Fruit fly (Drosophila melanogaster) whole organism, pupa: ENCODE data around the gene CG42835.

Experiments used
- CG10348 ChIP-seq: fragments of 200-800 bp; sonication (Bioruptor generic); IDR thresholded peaks from 2 replicates; pipeline ENCODE4 v1.3.6; 2022; ENCODE audit warnings: missing biosample characterization, missing genetic modification characterization
- CG12605 ChIP-seq: fragments of 200-800 bp; sonication (Bioruptor generic); IDR thresholded peaks from 2 replicates; pipeline ENCODE4 v1.3.6; 2022; ENCODE audit warnings: missing biosample characterization, missing genetic modification characterization
- CG13204 ChIP-seq: fragments of 200-800 bp; sonication (Bioruptor generic); optimal IDR thresholded peaks from 2 replicates; lab custom pipeline; 2018; ENCODE audit warnings: missing biosample characterization, mild to moderate bottlenecking, missing genetic modification characterization, moderate library complexity
- CG14655 ChIP-seq: fragments of 200-800 bp; sonication (Bioruptor generic); optimal IDR thresholded peaks from 3 replicates; lab custom pipeline; 2017; ENCODE audit warnings: mild to moderate bottlenecking, missing biosample characterization, missing genetic modification reagents, missing genetic modification characterization
- CG15710 ChIP-seq: fragments of 200-800 bp; sonication (Bioruptor generic); optimal IDR thresholded peaks from 2 replicates; lab custom pipeline; 2018; ENCODE audit warnings: missing biosample characterization, mild to moderate bottlenecking, missing genetic modification characterization, moderate library complexity
- CG17806 ChIP-seq: fragments of 200-800 bp; sonication (Bioruptor generic); optimal IDR thresholded peaks from 2 replicates; lab custom pipeline; 2018; ENCODE audit warnings: missing biosample characterization, mild to moderate bottlenecking, missing genetic modification characterization, moderate library complexity
- CG32121 ChIP-seq: fragments of 200-800 bp; sonication (Bioruptor generic); IDR thresholded peaks from 2 replicates; pipeline ENCODE4 v1.3.6; 2022; ENCODE audit warnings: missing biosample characterization, missing genetic modification characterization
- CG34367 ChIP-seq: fragments of 200-800 bp; sonication (Bioruptor generic); optimal IDR thresholded peaks from 2 replicates; lab custom pipeline; 2018; ENCODE audit warnings: missing biosample characterization, mild to moderate bottlenecking, missing genetic modification characterization
- CG4496 ChIP-seq: fragments of 200-800 bp; sonication (Bioruptor generic); IDR thresholded peaks from 3 replicates; pipeline ENCODE4 v1.3.6; 2022; ENCODE audit warnings: missing biosample characterization, missing genetic modification characterization
- CG8159 ChIP-seq: fragments of 200-800 bp; sonication (Bioruptor generic); optimal IDR thresholded peaks from 3 replicates; lab custom pipeline; 2018; ENCODE audit warnings: missing biosample characterization, mild to moderate bottlenecking, missing genetic modification characterization, moderate library complexity
- CG8301 ChIP-seq: fragments of 200-800 bp; sonication (Bioruptor generic); optimal IDR thresholded peaks from 2 replicates; lab custom pipeline; 2018; ENCODE audit warnings: missing biosample characterization, mild to moderate bottlenecking, missing genetic modification characterization
- CG9948 ChIP-seq: fragments of 200-800 bp; sonication (Bioruptor generic); optimal IDR thresholded peaks from 2 replicates; lab custom pipeline; 2018; ENCODE audit warnings: missing biosample characterization, mild to moderate bottlenecking, missing genetic modification characterization, moderate library complexity
- D1 ChIP-seq: fragments of 200-800 bp; sonication (Bioruptor generic); optimal IDR thresholded peaks from 2 replicates; lab custom pipeline; 2018; ENCODE audit warnings: missing biosample characterization, mild to moderate bottlenecking, missing genetic modification characterization, moderate library complexity
- EcR ChIP-seq: fragments of 200-800 bp; sonication (Bioruptor generic); optimal IDR thresholded peaks from 3 replicates; lab custom pipeline; 2019; ENCODE audit warnings: missing biosample characterization, missing genetic modification characterization, mild to moderate bottlenecking, moderate library complexity, missing genetic modification reagents
- Ets98B ChIP-seq: fragments of 200-800 bp; sonication (Bioruptor generic); IDR thresholded peaks from 2 replicates; pipeline ENCODE4 v1.3.6; 2022; ENCODE audit warnings: missing biosample characterization, missing genetic modification characterization
- Pif1A ChIP-seq: fragments of 200-800 bp; sonication (Bioruptor generic); optimal IDR thresholded peaks from 3 replicates; lab custom pipeline; 2016; ENCODE audit warnings: missing biosample characterization, missing genetic modification characterization
- Pif1B ChIP-seq: fragments of 200-800 bp; sonication (Bioruptor generic); optimal IDR thresholded peaks from 3 replicates; lab custom pipeline; 2016; ENCODE audit warnings: missing biosample characterization, missing genetic modification characterization
- Snoo ChIP-seq: fragments of 200-800 bp; sonication (Bioruptor generic); optimal IDR thresholded peaks from 3 replicates; lab custom pipeline; 2017; ENCODE audit warnings: missing biosample characterization, mild to moderate bottlenecking, missing genetic modification characterization, inconsistent platforms
- fd96Ca ChIP-seq: fragments of 200-800 bp; sonication (Bioruptor generic); IDR thresholded peaks from 3 replicates; pipeline ENCODE4 v1.3.6; 2022; ENCODE audit warnings: missing biosample characterization, missing genetic modification characterization
- gl ChIP-seq: fragments of 200-800 bp; sonication (Bioruptor generic); optimal IDR thresholded peaks from 2 replicates; lab custom pipeline; 2018; ENCODE audit warnings: missing biosample characterization, mild to moderate bottlenecking, missing genetic modification characterization
- rn ChIP-seq: fragments of 200-800 bp; sonication (Bioruptor generic); IDR thresholded peaks from 2 replicates; pipeline ENCODE4 v1.3.6; 2022; ENCODE audit warnings: missing biosample characterization, missing genetic modification characterization

Gene CG42835

dm6 chr3R:17420338-17420737, at the start of gene CG42835:
Gene CG42835, plus strand, starts transcription at chr3R:17420638.
- TF ChIP-seq rn (GFP tag; lab: Robert Waterston, UW) (no peak), EcR (GFP tag; lab: Kevin White, UChicago) (no peak), CG13204 (no peak), CG4496 (no peak), fd96Ca (GFP tag; lab: Robert Waterston, UW) (no peak), CG15710 (tag; lab: Kevin White, UChicago) (no peak), CG17806 (tag; lab: Kevin White, UChicago) (no peak), gl (no peak), Ets98B (no peak), CG10348 (GFP tag; lab: Robert Waterston, UW) (no peak), D1 (tag; lab: Kevin White, UChicago) (no peak), CG9948 (tag; lab: Kevin White, UChicago) (no peak), CG14655 (no peak), CG8159 (tag; lab: Kevin White, UChicago) (no peak), Pif1B (GFP tag; lab: Kevin White, UChicago) (no peak)

dm6 chr3R:17371094-17371493, 49.3 kb upstream of the CG42835 start:
- TF ChIP-seq CG8301 (tag; lab: Kevin White, UChicago), result peak; percentile 22
- peak; percentile 11 for TF ChIP-seq Pif1A (GFP tag; lab: Kevin White, UChicago)
- peak; percentile 22 for TF ChIP-seq CG14655
- no peak for TF ChIP-seq rn (GFP tag; lab: Robert Waterston, UW)
- TF ChIP-seq D1 (tag; lab: Kevin White, UChicago), result no peak
- peak; percentile 35; the same call in 1 of the 3 replicates for TF ChIP-seq CG4496
- TF ChIP-seq Ets98B, result no peak
- TF ChIP-seq CG10348 (GFP tag; lab: Robert Waterston, UW), result no peak
- no peak for TF ChIP-seq CG34367 (tag; lab: Kevin White, UChicago)
- TF ChIP-seq fd96Ca (GFP tag; lab: Robert Waterston, UW), result peak; percentile 35; the same call in 1 of the 3 replicates
- TF ChIP-seq CG32121 (GFP tag; lab: Robert Waterston, UW), result peak; percentile 34; the same call in 1 of the 2 replicates
- TF ChIP-seq CG9948 (tag; lab: Kevin White, UChicago), result no peak
- no peak for TF ChIP-seq Snoo (tag; lab: Kevin White, UChicago)
- no peak for TF ChIP-seq gl
- TF ChIP-seq CG12605 (GFP tag; lab: Robert Waterston, UW), result no peak
- TF ChIP-seq CG8159 (tag; lab: Kevin White, UChicago), result peak; percentile 34
- TF ChIP-seq Pif1B (GFP tag; lab: Kevin White, UChicago), result no peak
- TF ChIP-seq CG15710 (tag; lab: Kevin White, UChicago), result peak; percentile 8
- TF ChIP-seq CG13204, result no peak
- TF ChIP-seq EcR (GFP tag; lab: Kevin White, UChicago), result no peak
- no peak for TF ChIP-seq CG17806 (tag; lab: Kevin White, UChicago)

dm6 chr3R:17377503-17377902, 42.9 kb upstream of the CG42835 start:
- TF ChIP-seq CG4496 (peak; percentile 50; the same call in 1 of the 3 replicates), CG34367 (tag; lab: Kevin White, UChicago) (no peak), EcR (GFP tag; lab: Kevin White, UChicago) (peak; percentile 90), rn (GFP tag; lab: Robert Waterston, UW) (no peak)

dm6 chr3R:17379051-17379450, 41.4 kb upstream of the CG42835 start:
- peak; percentile 12 for TF ChIP-seq CG17806 (tag; lab: Kevin White, UChicago)
- TF ChIP-seq EcR (GFP tag; lab: Kevin White, UChicago), result no peak
- peak; percentile 37 for TF ChIP-seq CG8159 (tag; lab: Kevin White, UChicago)

dm6 chr3R:17379742-17380141, 40.7 kb upstream of the CG42835 start, which contains the start of gene lute:
Gene lute, plus strand, starts transcription at chr3R:17379944.
- TF ChIP-seq CG17806 (tag; lab: Kevin White, UChicago), result no peak
- peak; percentile 81 for TF ChIP-seq EcR (GFP tag; lab: Kevin White, UChicago)
- TF ChIP-seq, all 21 proteins: peak for 1

dm6 chr3R:17381916-17382315, 38.5 kb upstream of the CG42835 start:
- TF ChIP-seq CG17806 (tag; lab: Kevin White, UChicago), result no peak
- TF ChIP-seq EcR (GFP tag; lab: Kevin White, UChicago), result no peak
- no peak for TF ChIP-seq Ets98B
- no peak for TF ChIP-seq Snoo (tag; lab: Kevin White, UChicago)
- TF ChIP-seq Pif1A (GFP tag; lab: Kevin White, UChicago), result no peak
- TF ChIP-seq Pif1B (GFP tag; lab: Kevin White, UChicago), result no peak
- no peak for TF ChIP-seq CG4496
- TF ChIP-seq CG8159 (tag; lab: Kevin White, UChicago), result no peak
- no peak for TF ChIP-seq CG13204
- TF ChIP-seq CG9948 (tag; lab: Kevin White, UChicago), result no peak
- TF ChIP-seq CG15710 (tag; lab: Kevin White, UChicago), result no peak
- no peak for TF ChIP-seq CG14655
